Worm (Caenorhabditis elegans) whole organism, L4 larva: ENCODE data around the gene ZK546.4.
"Not testable (repeated sequence)": the region's sequence is repeated elsewhere in the genome, so short reads cannot be mapped to it uniquely, and the experiment has no call there.

Source experiments
- hif-1 ChIP-seq, 2 experiments: sonication (generic microtip); optimal IDR thresholded peaks; 2 replicates each; lab custom pipeline; 2016 to 2017; ENCODE audit warnings: missing compliant biosample characterization in 2 of 2, missing genetic modification characterization in 2 of 2, missing genetic modification reagents in 2 of 2, missing genotype in 2 of 2, mild to moderate bottlenecking in 1 of 2
- mdl-1 ChIP-seq, 2 experiments: fragments of 150-350 bp in 1 of 2; sonication (generic microtip) in 1 of 2; optimal IDR thresholded peaks; 2 replicates each; lab custom pipeline; 2014 to 2017; ENCODE audit warnings: missing biosample characterization in 2 of 2, missing genetic modification characterization in 2 of 2
- nhr-76 ChIP-seq: fragments of 150-350 bp; optimal IDR thresholded peaks from 2 replicates; lab custom pipeline; 2014; ENCODE audit warnings: missing biosample characterization, missing genetic modification characterization
- pqm-1 ChIP-seq: sonication (generic microtip); optimal IDR thresholded peaks from 2 replicates; lab custom pipeline; 2017; ENCODE audit warnings: missing biosample characterization, missing genetic modification characterization
- unc-62 ChIP-seq, 3 experiments: fragments of 150-350 bp in 1 of 3; sonication (generic microtip); optimal IDR thresholded peaks in 2 of 3; peaks in 1 of 3; 1 replicate in 1 of 3; 2 replicates in 2 of 3; lab custom pipeline; 2014 to 2017; ENCODE audit warnings: missing biosample characterization in 3 of 3, missing genetic modification characterization in 3 of 3, missing genetic modification reagents in 3 of 3, missing genotype in 1 of 3

ce11 chrII:4916462-4916861 is 21.4 kb upstream of the ZK546.4 start, which contains the start of gene msp-31:
- TF ChIP-seq pqm-1 (tag; lab: Kevin White, UChicago); hif-1 (tag; optimal IDR thresholded peaks at IDR 0.05; lab: Kevin White, UChicago); nhr-76 (tag; lab: Kevin White, UChicago); unc-62 (GFP tag; optimal IDR thresholded peaks at IDR 0.05 in 1 of 2; lab: Kevin White, UChicago); unc-62 (tag; optimal IDR thresholded peaks at IDR 0.05; lab: Kevin White, UChicago); mdl-1 (tag; optimal IDR thresholded peaks at IDR 0.05; lab: Kevin White, UChicago): not testable (repeated sequence)
